Worm (Caenorhabditis elegans) whole organism, young adult: ENCODE results near the gene B0454.26.

Source experiments
- B0035.1 ChIP-seq: sonication (generic microtip); optimal IDR thresholded peaks from 2 replicates; lab custom pipeline; 2016; ENCODE audit warnings: missing genetic modification characterization, mild to moderate bottlenecking, missing compliant biosample characterization, missing genotype, missing genetic modification reagents
- D2030.7 ChIP-seq: fragments of 200-800 bp; sonication (Bioruptor generic); IDR thresholded peaks from 2 replicates; pipeline ENCODE4 v1.3.6; 2022; ENCODE audit warnings: missing genetic modification reagents, missing genetic modification characterization, missing compliant biosample characterization
- F57C9.4 ChIP-seq: sonication (generic microtip); optimal IDR thresholded peaks from 2 replicates; lab custom pipeline; 2017; ENCODE audit warnings: mild to moderate bottlenecking, missing genetic modification characterization, missing compliant biosample characterization
- T07F8.4 ChIP-seq: sonication (generic microtip); optimal IDR thresholded peaks from 2 replicates; lab custom pipeline; 2016; ENCODE audit warnings: mild to moderate bottlenecking, missing genetic modification characterization, moderate library complexity, missing compliant biosample characterization
- Y95B8A.8 ChIP-seq: fragments of 200-800 bp; sonication (Bioruptor generic); IDR thresholded peaks from 2 replicates; pipeline ENCODE4 v1.3.6; 2022; ENCODE audit warnings: missing genetic modification reagents, missing genetic modification characterization, missing compliant biosample characterization
- akir-1 ChIP-seq: fragments of 200-800 bp; sonication (Bioruptor generic); optimal IDR thresholded peaks from 2 replicates; lab custom pipeline; 2018; ENCODE audit warnings: mild to moderate bottlenecking, missing genetic modification characterization, moderate library complexity, missing compliant biosample characterization
- attf-3 ChIP-seq: fragments of 200-800 bp; sonication (Bioruptor generic); conservative IDR thresholded peaks from 2 replicates; pipeline ENCODE4 v1.3.6; 2022; ENCODE audit warnings: missing genetic modification reagents, missing genetic modification characterization, missing compliant biosample characterization
- ceh-100 ChIP-seq: fragments of 200-800 bp; sonication (Bioruptor generic); IDR thresholded peaks from 2 replicates; pipeline ENCODE4 v1.3.6; 2022; ENCODE audit warnings: missing genetic modification reagents, missing genetic modification characterization, missing compliant biosample characterization
- ceh-40 ChIP-seq: fragments of 200-800 bp; sonication (Bioruptor generic); IDR thresholded peaks from 2 replicates; pipeline ENCODE4 v1.3.6; 2022; ENCODE audit warnings: missing genetic modification characterization, missing compliant biosample characterization
- efl-1 ChIP-seq: fragments of 150-350 bp; optimal IDR thresholded peaks from 2 replicates; lab custom pipeline; 2014; ENCODE audit warnings: missing biosample characterization, missing genetic modification reagents, missing genetic modification characterization
- ets-4 ChIP-seq: fragments of 200-800 bp; sonication (Bioruptor generic); optimal IDR thresholded peaks from 2 replicates; lab custom pipeline; 2018; ENCODE audit warnings: mild to moderate bottlenecking, missing genetic modification characterization, missing compliant biosample characterization
- him-1 ChIP-seq: sonication (generic microtip); optimal IDR thresholded peaks from 2 replicates; lab custom pipeline; 2016; ENCODE audit warnings: missing genotype, missing genetic modification reagents, missing genetic modification characterization, missing compliant biosample characterization
- hmg-1.2 ChIP-seq: fragments of 200-800 bp; sonication (Bioruptor generic); IDR thresholded peaks from 2 replicates; pipeline ENCODE4 v1.3.6; 2022; ENCODE audit warnings: missing genetic modification reagents, missing genetic modification characterization, missing compliant biosample characterization
- hsf-1 ChIP-seq: fragments of 200-800 bp; sonication (Bioruptor generic); IDR thresholded peaks from 2 replicates; pipeline ENCODE4 v1.3.6; 2022; ENCODE audit warnings: missing genetic modification reagents, missing genetic modification characterization, missing compliant biosample characterization
- let-607 ChIP-seq, 2 experiments: fragments of 200-800 bp in 1 of 2; sonication (Bioruptor generic) in 1 of 2; sonication (generic microtip) in 1 of 2; optimal IDR thresholded peaks; 2 replicates each; lab custom pipeline; 2016 to 2018; ENCODE audit warnings: mild to moderate bottlenecking in 2 of 2, missing compliant biosample characterization in 2 of 2, missing genetic modification characterization in 2 of 2, moderate library complexity in 2 of 2, missing genotype in 1 of 2
- lin-40 ChIP-seq: sonication (generic microtip); optimal IDR thresholded peaks from 2 replicates; lab custom pipeline; 2016; ENCODE audit warnings: missing genetic modification characterization, mild to moderate bottlenecking, missing compliant biosample characterization, missing genotype, missing genetic modification reagents
- lir-1 ChIP-seq: fragments of 200-800 bp; sonication (Bioruptor generic); conservative IDR thresholded peaks from 2 replicates; pipeline ENCODE4 v1.3.6; 2022; ENCODE audit warnings: missing genetic modification reagents, missing genetic modification characterization, missing compliant biosample characterization
- lsy-27 ChIP-seq: sonication (generic microtip); optimal IDR thresholded peaks from 2 replicates; lab custom pipeline; 2017; ENCODE audit warnings: missing genetic modification characterization, mild to moderate bottlenecking, missing compliant biosample characterization, antibody characterized with exemption, missing genotype, borderline replicate concordance; ENCODE audit not compliant: insufficient read depth
- madf-6 ChIP-seq: fragments of 200-800 bp; sonication (Bioruptor generic); IDR thresholded peaks from 2 replicates; pipeline ENCODE4 v1.3.6; 2022; ENCODE audit warnings: missing genetic modification reagents, missing genetic modification characterization, missing compliant biosample characterization
- mel-28 ChIP-seq: sonication (generic microtip); optimal IDR thresholded peaks from 2 replicates; lab custom pipeline; 2016; ENCODE audit warnings: borderline replicate concordance, mild to moderate bottlenecking, missing genetic modification characterization, missing compliant biosample characterization
- mes-4 ChIP-seq: sonication (generic microtip); optimal IDR thresholded peaks from 2 replicates; lab custom pipeline; 2016; ENCODE audit warnings: missing genotype, missing genetic modification characterization, missing compliant biosample characterization
- nfyb-1 ChIP-seq: fragments of 200-800 bp; sonication (Bioruptor generic); IDR thresholded peaks from 2 replicates; pipeline ENCODE4 v1.3.6; 2022; ENCODE audit warnings: missing genetic modification reagents, missing genetic modification characterization, missing compliant biosample characterization
- nhr-120 ChIP-seq: fragments of 200-800 bp; sonication (Bioruptor generic); IDR thresholded peaks from 2 replicates; pipeline ENCODE4 v1.3.6; 2022; ENCODE audit warnings: missing genetic modification characterization, missing compliant biosample characterization
- nhr-90 ChIP-seq: sonication (generic microtip); optimal IDR thresholded peaks from 2 replicates; lab custom pipeline; 2016; ENCODE audit warnings: missing genotype, mild to moderate bottlenecking, missing genetic modification characterization, missing compliant biosample characterization
- pha-4 ChIP-seq: fragments of 150-350 bp; sonication (generic microtip); optimal IDR thresholded peaks from 2 replicates; lab custom pipeline; 2014; ENCODE audit warnings: missing biosample characterization, missing genetic modification reagents, missing genetic modification characterization
- rcor-1 ChIP-seq: fragments of 200-800 bp; sonication (Bioruptor generic); IDR thresholded peaks from 2 replicates; pipeline ENCODE4 v1.3.6; 2022; ENCODE audit warnings: missing genetic modification reagents, missing genetic modification characterization, missing compliant biosample characterization
- rec-8 ChIP-seq, 2 experiments: sonication (generic microtip); optimal IDR thresholded peaks; 2 replicates each; lab custom pipeline; 2016; ENCODE audit warnings: mild to moderate bottlenecking in 2 of 2, missing genetic modification characterization in 2 of 2, missing genetic modification reagents in 2 of 2, missing genotype in 2 of 2, missing biosample characterization in 1 of 2, missing compliant biosample characterization in 1 of 2, moderate library complexity in 1 of 2
- sdz-38 ChIP-seq: sonication (generic microtip); optimal IDR thresholded peaks from 2 replicates; lab custom pipeline; 2016; ENCODE audit warnings: missing genotype, missing genetic modification characterization, missing compliant biosample characterization
- snpc-1.3 ChIP-seq: sonication (generic microtip); optimal IDR thresholded peaks from 2 replicates; lab custom pipeline; 2017; ENCODE audit warnings: missing genetic modification characterization, mild to moderate bottlenecking, missing compliant biosample characterization, antibody characterized with exemption, moderate library complexity, missing genotype, missing genetic modification reagents; ENCODE audit not compliant: insufficient read depth
- somi-1 ChIP-seq: fragments of 200-800 bp; sonication (Bioruptor generic); optimal IDR thresholded peaks from 2 replicates; lab custom pipeline; 2018; ENCODE audit warnings: mild to moderate bottlenecking, missing genetic modification characterization, missing compliant biosample characterization
- tbp1 ChIP-seq: fragments of 200-800 bp; sonication (Bioruptor generic); optimal IDR thresholded peaks from 2 replicates; lab custom pipeline; 2018; ENCODE audit warnings: mild to moderate bottlenecking, missing genetic modification characterization, missing compliant biosample characterization
- ztf-25 ChIP-seq: fragments of 200-800 bp; sonication (Bioruptor generic); IDR thresholded peaks from 2 replicates; pipeline ENCODE4 v1.3.6; 2022; ENCODE audit warnings: missing genetic modification reagents, missing genetic modification characterization, missing compliant biosample characterization
- ztf-6 ChIP-seq: fragments of 200-800 bp; sonication (Bioruptor generic); IDR thresholded peaks from 2 replicates; pipeline ENCODE4 v1.3.6; 2022; ENCODE audit warnings: missing genetic modification reagents, missing genetic modification characterization, missing compliant biosample characterization

B0454.26 gene

DNA sequence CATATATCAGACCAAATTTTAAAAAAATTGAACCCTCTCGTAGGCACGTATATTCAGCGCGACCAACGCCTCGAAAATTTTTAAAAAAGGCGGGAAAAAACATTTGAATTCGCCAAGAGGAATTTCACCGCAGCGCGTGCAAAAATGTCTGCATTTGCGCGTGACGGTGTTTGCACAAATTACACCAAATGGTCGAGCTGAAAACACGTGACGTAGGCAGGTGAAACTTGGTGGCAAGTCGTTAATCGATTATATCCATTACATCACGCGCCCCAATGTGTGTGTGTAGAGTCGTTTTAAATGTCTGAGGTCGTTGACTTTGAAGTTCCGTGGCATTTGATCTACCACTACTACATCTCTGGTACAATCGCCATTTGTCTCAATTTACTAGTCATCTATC lies 12.3 kb upstream of the B0454.26 start, which contains the start of gene sri-31:
TSS of gene sri-31 (plus strand) at position 301 of the 400 bp plus-strand sequence.
- TF ChIP-seq somi-1 (GFP tag; lab: Kevin White, UChicago) (no peak), ceh-100 (GFP tag; lab: Robert Waterston, UW) (no peak), nhr-90 (tag; lab: Kevin White, UChicago) (no peak), ztf-6 (GFP tag; lab: Robert Waterston, UW) (no peak), nfyb-1 (GFP tag; lab: Robert Waterston, UW) (no peak), ztf-25 (GFP tag; lab: Robert Waterston, UW) (no peak), tbp1 (GFP tag; lab: Kevin White, UChicago) (no peak), attf-3 (GFP tag; lab: Robert Waterston, UW) (no peak), T07F8.4 (tag; lab: Kevin White, UChicago) (no peak), akir-1 (GFP tag; lab: Kevin White, UChicago) (no peak), mel-28 (tag; lab: Kevin White, UChicago) (no peak), Y95B8A.8 (GFP tag; lab: Robert Waterston, UW) (no peak), nhr-120 (GFP tag; lab: Robert Waterston, UW) (no peak), B0035.1 (tag; lab: Kevin White, UChicago) (no peak), let-607 (tag; optimal IDR thresholded peaks at IDR 0.05; lab: Kevin White, UChicago) (no peak), him-1 (tag; lab: Kevin White, UChicago) (no peak), mes-4 (tag; lab: Kevin White, UChicago) (no peak), sdz-38 (tag; lab: Kevin White, UChicago) (no peak), lsy-27 (tag; lab: Kevin White, UChicago) (no peak), snpc-1.3 (tag; lab: Kevin White, UChicago) (no peak)

ce11 chrII:3048989-3049388 lies 10.6 kb upstream of the B0454.26 start:
- TF ChIP-seq efl-1 (GFP tag; lab: Kevin White, UChicago) (no peak), hsf-1 (0 out of 2 replicates have a peak, but pooled peaks have one; percentile 39), madf-6 (GFP tag; lab: Robert Waterston, UW) (peak; percentile 24; the same call in 1 of the 2 replicates), rcor-1 (no peak), ztf-25 (GFP tag; lab: Robert Waterston, UW) (no peak), lir-1 (GFP tag; lab: Robert Waterston, UW) (no peak), lin-40 (tag; lab: Kevin White, UChicago) (no peak), hmg-1.2 (no peak)

- TF ChIP-seq rec-8 (tag; optimal IDR thresholded peaks at IDR 0.05; lab: Kevin White, UChicago): no peak
- no peak for TF ChIP-seq D2030.7 (GFP tag; lab: Robert Waterston, UW)
- no peak for TF ChIP-seq ceh-40 (GFP tag; lab: Robert Waterston, UW)
- no peak for TF ChIP-seq mes-4 (tag; lab: Kevin White, UChicago)
- TF ChIP-seq pha-4: no peak
- no peak for TF ChIP-seq F57C9.4
- TF ChIP-seq lsy-27 (tag; lab: Kevin White, UChicago): no peak
- no peak for TF ChIP-seq tbp1 (GFP tag; lab: Kevin White, UChicago)
- TF ChIP-seq ets-4 (GFP tag; lab: Kevin White, UChicago): no peak
Observed at ce11 chrII:3048378-3048777, 10.0 kb upstream of the B0454.26 start, which contains the start of gene sri-28. Gene sri-28 (plus strand): TSS chrII:3048678.
